Worm (Caenorhabditis elegans): ENCODE measurements around the gene sre-44.

ce11 chrII:13982247-13982646 lies 32.9 kb downstream of the sre-44 start:
- TF ChIP-seq snpc-4 (tag; optimal IDR thresholded peaks at IDR 0.05) (no peak), unc-30 (tag; optimal IDR thresholded peaks at IDR 0.05) (no peak), pag-3 (tag; optimal IDR thresholded peaks at IDR 0.05; ENCODE audit: borderline replicate concordance, insufficient read depth) (no peak), tlp-1 (tag; optimal IDR thresholded peaks at IDR 0.05) (no peak)
